Worm (Caenorhabditis elegans) whole organism, midembryonic: ENCODE results near the gene C33A12.4.

ENCODE experiments used
- cog-1 ChIP-seq: sonication (generic microtip); optimal IDR thresholded peaks from 2 replicates; lab custom pipeline; 2016; ENCODE audit warnings: missing genetic modification characterization, missing compliant biosample characterization
- ref-1 ChIP-seq: fragments of 200-800 bp; sonication (Bioruptor generic); conservative IDR thresholded peaks from 2 replicates; pipeline ENCODE4 v1.3.6; 2022; ENCODE audit warnings: missing genetic modification reagents, missing genetic modification characterization, missing compliant biosample characterization
- ztf-23 ChIP-seq: fragments of 200-800 bp; sonication (Bioruptor generic); IDR thresholded peaks from 2 replicates; pipeline ENCODE4 v1.3.6; 2022; ENCODE audit warnings: missing genetic modification reagents, missing genetic modification characterization, missing compliant biosample characterization

DNA sequence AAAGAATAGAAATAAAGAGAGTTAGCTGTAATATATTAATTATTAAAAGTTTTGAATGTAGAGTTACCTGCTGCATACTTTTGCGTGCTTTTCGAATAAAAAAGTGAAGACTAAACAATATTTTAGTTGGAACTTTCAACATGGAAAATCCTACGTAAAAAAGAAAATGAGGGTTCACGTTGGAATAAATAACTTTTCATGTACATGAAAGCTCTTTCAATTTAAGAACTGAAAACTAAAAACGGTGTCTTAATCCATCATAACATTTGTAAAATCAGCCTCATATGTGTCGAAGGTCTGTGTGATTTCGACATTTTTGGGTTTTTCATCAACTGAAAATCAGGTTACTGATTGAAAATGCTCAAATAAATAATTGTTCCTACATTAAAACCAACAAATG lies 4.1 kb downstream of the C33A12.4 start, which contains the start of gene ttr-9:
- no peak for TF ChIP-seq cog-1
- no peak for TF ChIP-seq ref-1 (GFP tag; lab: Robert Waterston, UW)
- TF ChIP-seq ztf-23 (GFP tag; lab: Robert Waterston, UW): no peak
